Fruit fly (Drosophila melanogaster) whole organism, embryonic: ENCODE measurements around the gene Pxd.

Experiments
- Asciz ChIP-seq: fragments of 200-800 bp; sonication (Bioruptor generic); optimal IDR thresholded peaks from 2 replicates; lab custom pipeline; 2017; ENCODE audit warnings: missing biosample characterization, mild to moderate bottlenecking, missing genetic modification characterization, missing genetic modification reagents
- Awh ChIP-seq: fragments of 200-800 bp; sonication (Bioruptor generic); IDR thresholded peaks from 2 replicates; pipeline ENCODE4, ENCODE4 v1.3.6; 2022; ENCODE audit warnings: missing biosample characterization, missing genetic modification characterization
- BtbVII ChIP-seq: fragments of 200-800 bp; sonication (Bioruptor generic); optimal IDR thresholded peaks from 3 replicates; lab custom pipeline; 2017; ENCODE audit warnings: missing biosample characterization, mild to moderate bottlenecking, missing genetic modification characterization
- CG10321 ChIP-seq: fragments of 200-800 bp; sonication (Bioruptor generic); IDR thresholded peaks from 2 replicates; pipeline ENCODE4 v1.3.6; 2022; ENCODE audit warnings: missing biosample characterization, missing genetic modification characterization
- CG11093 ChIP-seq: fragments of 200-800 bp; sonication (Bioruptor generic); IDR thresholded peaks from 3 replicates; pipeline ENCODE4 v1.3.6; 2022; ENCODE audit warnings: missing biosample characterization, missing genetic modification characterization
- CG11398 ChIP-seq: fragments of 200-800 bp; sonication (Bioruptor generic); optimal IDR thresholded peaks from 2 replicates; lab custom pipeline; 2016; ENCODE audit warnings: missing biosample characterization, missing genetic modification characterization
- CG11695 ChIP-seq: fragments of 200-800 bp; sonication (Bioruptor generic); IDR thresholded peaks from 3 replicates; pipeline ENCODE4 v1.3.6; 2022; ENCODE audit warnings: missing biosample characterization, missing genetic modification characterization
- CG11696 ChIP-seq: fragments of 200-800 bp; sonication (Bioruptor generic); IDR thresholded peaks from 2 replicates; pipeline ENCODE4 v1.3.6; 2022; ENCODE audit warnings: missing biosample characterization, missing genetic modification characterization
- CG12104 ChIP-seq: fragments of 200-800 bp; sonication (Bioruptor generic); optimal IDR thresholded peaks from 3 replicates; lab custom pipeline; 2016; ENCODE audit warnings: missing biosample characterization, missing genetic modification characterization
- CG12769 ChIP-seq: fragments of 200-800 bp; sonication (Bioruptor generic); optimal IDR thresholded peaks from 2 replicates; lab custom pipeline; 2019; ENCODE audit warnings: missing biosample characterization, mild to moderate bottlenecking, missing genetic modification characterization, moderate library complexity
- CG13775 ChIP-seq: fragments of 200-800 bp; sonication (Bioruptor generic); optimal IDR thresholded peaks from 3 replicates; lab custom pipeline; 2017; ENCODE audit warnings: missing biosample characterization, mild to moderate bottlenecking, missing genetic modification characterization
- CG1603 ChIP-seq: fragments of 200-800 bp; sonication (Bioruptor generic); optimal IDR thresholded peaks from 2 replicates; lab custom pipeline; 2019; ENCODE audit warnings: missing biosample characterization, mild to moderate bottlenecking, missing genetic modification characterization, moderate library complexity
- CG16815 ChIP-seq: fragments of 200-800 bp; sonication (Bioruptor generic); optimal IDR thresholded peaks from 3 replicates; lab custom pipeline; 2017; ENCODE audit warnings: missing biosample characterization, mild to moderate bottlenecking, missing genetic modification characterization
- CG1832 ChIP-seq: fragments of 200-800 bp; sonication (Bioruptor generic); optimal IDR thresholded peaks from 2 replicates; lab custom pipeline; 2017; ENCODE audit warnings: missing biosample characterization, mild to moderate bottlenecking, missing genetic modification characterization, inconsistent platforms
- CG3407 ChIP-seq: fragments of 200-800 bp; sonication (Bioruptor generic); optimal IDR thresholded peaks from 2 replicates; lab custom pipeline; 2018; ENCODE audit warnings: missing biosample characterization, mild to moderate bottlenecking, missing genetic modification characterization
- CG6683 ChIP-seq: fragments of 200-800 bp; sonication (Bioruptor generic); optimal IDR thresholded peaks from 2 replicates; lab custom pipeline; 2017; ENCODE audit warnings: missing biosample characterization, mild to moderate bottlenecking, missing genetic modification characterization, missing genetic modification reagents
- CG6791 ChIP-seq: fragments of 200-800 bp; sonication (Bioruptor generic); IDR thresholded peaks from 3 replicates; pipeline ENCODE4 v1.3.6; 2022; ENCODE audit warnings: missing biosample characterization, missing genetic modification characterization; ENCODE audit not compliant: partially characterized antibody
- CG7839 ChIP-seq: fragments of 200-800 bp; sonication (Bioruptor generic); optimal IDR thresholded peaks from 3 replicates; lab custom pipeline; 2018; ENCODE audit warnings: missing biosample characterization, mild to moderate bottlenecking, missing genetic modification characterization, moderate library complexity
- D19B ChIP-seq: fragments of 200-800 bp; sonication (Bioruptor generic); optimal IDR thresholded peaks from 2 replicates; lab custom pipeline; 2017; ENCODE audit warnings: missing biosample characterization, mild to moderate bottlenecking, missing genetic modification characterization
- Doc3 ChIP-seq: fragments of 200-800 bp; sonication (Bioruptor generic); IDR thresholded peaks from 3 replicates; pipeline ENCODE4 v1.3.6; 2022; ENCODE audit warnings: missing biosample characterization, missing genetic modification characterization; ENCODE audit not compliant: partially characterized antibody
- HmgD ChIP-seq: fragments of 200-800 bp; sonication (Bioruptor generic); optimal IDR thresholded peaks from 3 replicates; lab custom pipeline; 2016; ENCODE audit warnings: missing biosample characterization, missing genetic modification characterization
- MBD-R2 ChIP-seq: fragments of 200-800 bp; sonication (Bioruptor generic); IDR thresholded peaks from 2 replicates; pipeline ENCODE4 v1.3.6; 2022; ENCODE audit warnings: missing biosample characterization, missing genetic modification characterization
- Max ChIP-seq: fragments of 200-800 bp; sonication (Bioruptor generic); optimal IDR thresholded peaks from 2 replicates; lab custom pipeline; 2016; ENCODE audit warnings: missing biosample characterization, mild to moderate bottlenecking, missing genetic modification characterization
- Myb ChIP-seq: fragments of 200-800 bp; sonication (Bioruptor generic); optimal IDR thresholded peaks from 2 replicates; lab custom pipeline; 2016; ENCODE audit warnings: missing biosample characterization, missing genetic modification characterization
- Nf-YB ChIP-seq: fragments of 200-800 bp; sonication (Bioruptor generic); optimal IDR thresholded peaks from 3 replicates; lab custom pipeline; 2019; ENCODE audit warnings: missing biosample characterization, mild to moderate bottlenecking, missing genetic modification characterization, moderate library complexity
- Sox102F ChIP-seq: fragments of 200-800 bp; sonication (Bioruptor generic); optimal IDR thresholded peaks from 2 replicates; lab custom pipeline; 2018; ENCODE audit warnings: missing biosample characterization, mild to moderate bottlenecking, missing genetic modification characterization, moderate library complexity
- Stat92E ChIP-seq, 3 experiments: fragments of >200 bp in 2 of 3; fragments of 200-800 bp in 1 of 3; sonication (Bioruptor generic) in 1 of 3; optimal IDR thresholded peaks; 2 replicates each; lab custom pipeline; 2017 to 2019; ENCODE audit warnings: missing biosample characterization in 3 of 3, missing genetic modification characterization in 3 of 3, mild to moderate bottlenecking in 1 of 3, moderate library complexity in 1 of 3
- bsh ChIP-seq, 2 experiments: fragments of 200-800 bp; sonication (Bioruptor generic); optimal IDR thresholded peaks; 2 replicates each; lab custom pipeline; 2017 to 2018; ENCODE audit warnings: mild to moderate bottlenecking in 2 of 2, missing biosample characterization in 2 of 2, missing genetic modification characterization in 2 of 2, moderate library complexity in 1 of 2
- croc ChIP-seq: fragments of 200-800 bp; sonication (Bioruptor generic); conservative IDR thresholded peaks from 3 replicates; pipeline ENCODE4 v1.3.6; 2022; ENCODE audit warnings: missing biosample characterization, missing genetic modification characterization
- cwo ChIP-seq: fragments of 200-800 bp; sonication (Bioruptor generic); optimal IDR thresholded peaks from 3 replicates; lab custom pipeline; 2017; ENCODE audit warnings: missing biosample characterization, missing genetic modification characterization, mild to moderate bottlenecking, moderate library complexity, missing genetic modification reagents
- fd3F ChIP-seq: fragments of 200-800 bp; sonication (Bioruptor generic); optimal IDR thresholded peaks from 2 replicates; lab custom pipeline; 2018; ENCODE audit warnings: missing biosample characterization, mild to moderate bottlenecking, missing genetic modification characterization, moderate library complexity
- fd64A ChIP-seq: fragments of 200-800 bp; sonication (Bioruptor generic); optimal IDR thresholded peaks from 3 replicates; lab custom pipeline; 2018; ENCODE audit warnings: missing biosample characterization, mild to moderate bottlenecking, missing genetic modification characterization
- grau ChIP-seq: fragments of 200-800 bp; optimal IDR thresholded peaks from 3 replicates; lab custom pipeline; 2019; ENCODE audit warnings: missing biosample characterization, mild to moderate bottlenecking, missing genetic modification characterization, moderate library complexity
- h ChIP-seq: fragments of >200 bp; optimal IDR thresholded peaks from 2 replicates; lab custom pipeline; 2017
- luna ChIP-seq: fragments of 200-800 bp; sonication (Bioruptor generic); optimal IDR thresholded peaks from 2 replicates; lab custom pipeline; 2016; ENCODE audit warnings: missing biosample characterization, missing genetic modification characterization
- nerfin-2 ChIP-seq: fragments of 200-800 bp; sonication (Bioruptor generic); IDR thresholded peaks from 2 replicates; pipeline ENCODE4 v1.3.6; 2022; ENCODE audit warnings: missing biosample characterization, missing genetic modification characterization; ENCODE audit not compliant: partially characterized antibody
- org-1 ChIP-seq: fragments of 200-800 bp; sonication (Bioruptor generic); optimal IDR thresholded peaks from 2 replicates; lab custom pipeline; 2017; ENCODE audit warnings: missing biosample characterization, missing genetic modification characterization
- p53 ChIP-seq: fragments of 200-800 bp; sonication (Bioruptor generic); optimal IDR thresholded peaks from 2 replicates; lab custom pipeline; 2016; ENCODE audit warnings: missing biosample characterization, missing genetic modification characterization
- pan ChIP-seq, 4 experiments: fragments of >200 bp in 3 of 4; fragments of 200-800 bp in 1 of 4; sonication (Bioruptor generic) in 1 of 4; optimal IDR thresholded peaks in 3 of 4; IDR thresholded peaks in 1 of 4; 2 replicates each; pipeline versions ENCODE4 v1.3.6 to Lab custom; 2017 to 2022; ENCODE audit warnings: missing biosample characterization in 2 of 4, missing genetic modification characterization in 2 of 4, mixed read lengths in 1 of 4
- phol ChIP-seq: fragments of 200-800 bp; sonication (Bioruptor generic); optimal IDR thresholded peaks from 3 replicates; lab custom pipeline; 2018; ENCODE audit warnings: missing biosample characterization, mild to moderate bottlenecking, missing genetic modification characterization, moderate library complexity
- run ChIP-seq: fragments of 200-800 bp; sonication (Bioruptor generic); optimal IDR thresholded peaks from 3 replicates; lab custom pipeline; 2018; ENCODE audit warnings: missing biosample characterization, mild to moderate bottlenecking, missing genetic modification characterization
- seq ChIP-seq: fragments of 200-800 bp; sonication (Bioruptor generic); IDR thresholded peaks from 2 replicates; pipeline ENCODE4 v1.3.6; 2022; ENCODE audit warnings: missing biosample characterization, missing genetic modification characterization
- shn ChIP-seq: fragments of 200-800 bp; sonication (Bioruptor generic); optimal IDR thresholded peaks from 3 replicates; lab custom pipeline; 2016; ENCODE audit warnings: missing biosample characterization, missing genetic modification characterization
- sna ChIP-seq: fragments of 200-800 bp; sonication (Bioruptor generic); IDR thresholded peaks from 2 replicates; pipeline ENCODE4 v1.3.6; 2022; ENCODE audit warnings: missing biosample characterization, missing genetic modification characterization; ENCODE audit not compliant: partially characterized antibody
- tap ChIP-seq: fragments of 200-800 bp; optimal IDR thresholded peaks from 3 replicates; lab custom pipeline; 2019; ENCODE audit warnings: missing biosample characterization, mild to moderate bottlenecking, missing genetic modification characterization, moderate library complexity
- tin ChIP-seq: fragments of 200-800 bp; sonication (Bioruptor generic); optimal IDR thresholded peaks from 3 replicates; lab custom pipeline; 2016; ENCODE audit warnings: missing biosample characterization, missing genetic modification characterization
- trem ChIP-seq: fragments of 200-800 bp; optimal IDR thresholded peaks from 3 replicates; lab custom pipeline; 2019; ENCODE audit warnings: missing biosample characterization, mild to moderate bottlenecking, missing genetic modification characterization, moderate library complexity
- usp ChIP-seq: fragments of >200 bp; optimal IDR thresholded peaks from 2 replicates; lab custom pipeline; 2017; ENCODE audit warnings: missing biosample characterization, missing genetic modification characterization
- vvl ChIP-seq: fragments of 200-800 bp; sonication (Bioruptor generic); IDR thresholded peaks from 2 replicates; pipeline ENCODE4 v1.3.6; 2022; ENCODE audit warnings: missing biosample characterization, missing genetic modification characterization
- wek ChIP-seq: fragments of 200-800 bp; sonication (Bioruptor generic); optimal IDR thresholded peaks from 3 replicates; lab custom pipeline; 2018; ENCODE audit warnings: missing biosample characterization, mild to moderate bottlenecking, missing genetic modification characterization, moderate library complexity
- yki ChIP-seq: fragments of >200 bp; optimal IDR thresholded peaks from 3 replicates; lab custom pipeline; 2018

Pxd gene

DNA sequence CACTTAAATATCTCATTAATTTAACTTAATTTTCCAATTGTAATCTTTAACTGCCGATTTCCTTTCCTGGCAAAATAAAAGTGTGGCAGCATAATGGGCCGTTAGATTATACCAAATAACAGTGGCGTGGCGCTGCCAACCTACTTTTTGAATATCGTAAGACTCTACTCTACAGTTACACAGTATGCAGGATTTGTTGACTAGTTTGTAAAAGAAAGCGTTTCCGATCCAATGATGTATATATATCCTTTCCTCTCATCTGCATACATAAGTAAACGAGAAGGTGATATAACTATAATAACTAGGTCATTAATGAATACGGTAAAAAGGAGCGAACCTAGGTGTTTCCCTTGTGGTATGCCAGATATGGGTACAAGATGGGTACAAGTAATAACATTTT is 22.6 kb upstream of the Pxd start, which contains the start of gene EMC2B (continued):
- no peak for TF ChIP-seq Max
- TF ChIP-seq fd3F, result no peak
- TF ChIP-seq pan (optimal IDR thresholded peaks at IDR 0.05; lab: Kevin White, UChicago), result no peak
- TF ChIP-seq pan (GFP tag; optimal IDR thresholded peaks at IDR 0.05 in 1 of 2, IDR thresholded peaks at IDR 0.05 in 1 of 2), result no peak
- TF ChIP-seq CG6791 (GFP tag; lab: Robert Waterston, UW), result no peak
- TF ChIP-seq HmgD (GFP tag; lab: Kevin White, UChicago), result no peak
- peak; percentile 99 for TF ChIP-seq trem (tag; lab: Kevin White, UChicago)
- TF ChIP-seq tin (GFP tag; lab: Kevin White, UChicago), result peak; percentile 23
- TF ChIP-seq Sox102F (GFP tag; lab: Kevin White, UChicago), result no peak
- no peak for TF ChIP-seq tap
- no peak for TF ChIP-seq CG12104
- TF ChIP-seq CG3407 (GFP tag; lab: Kevin White, UChicago), result no peak
- peak; percentile 59 for TF ChIP-seq CG7839 (tag; lab: Kevin White, UChicago)
- no peak for TF ChIP-seq CG6683 (GFP tag; lab: Kevin White, UChicago)
- TF ChIP-seq vvl, result no peak
- peak in 1 of 2 experiments; percentile 8 for TF ChIP-seq bsh (GFP tag; optimal IDR thresholded peaks at IDR 0.05; lab: Kevin White, UChicago)
- TF ChIP-seq yki (lab: Kevin White, UChicago), result no peak
- no peak for TF ChIP-seq CG11093 (GFP tag; lab: Robert Waterston, UW)
- TF ChIP-seq Nf-YB (GFP tag; lab: Kevin White, UChicago), result no peak
- no peak for TF ChIP-seq usp (GFP tag; lab: Kevin White, UChicago)
- TF ChIP-seq seq (GFP tag; lab: Robert Waterston, UW), result no peak
- no peak for TF ChIP-seq nerfin-2
- no peak for TF ChIP-seq MBD-R2 (GFP tag; lab: Robert Waterston, UW)
- peak; percentile 77 for TF ChIP-seq Myb
- TF ChIP-seq p53 (GFP tag; lab: Kevin White, UChicago), result no peak
- peak; percentile 34 for TF ChIP-seq grau (tag; lab: Kevin White, UChicago)
- no peak for TF ChIP-seq CG11696 (GFP tag; lab: Robert Waterston, UW)
- peak; percentile 37 for TF ChIP-seq CG13775 (GFP tag; lab: Kevin White, UChicago)
- no peak for TF ChIP-seq CG11398 (GFP tag; lab: Kevin White, UChicago)
- no peak for TF ChIP-seq CG1832 (GFP tag; lab: Kevin White, UChicago)
- no peak for TF ChIP-seq BtbVII
- TF ChIP-seq wek (GFP tag; lab: Kevin White, UChicago), result no peak
- no peak for TF ChIP-seq CG16815 (GFP tag; lab: Kevin White, UChicago)
- no peak for TF ChIP-seq Awh (GFP tag; lab: Robert Waterston, UW)
- TF ChIP-seq fd64A (GFP tag; lab: Kevin White, UChicago), result no peak
- no peak for TF ChIP-seq h (lab: Kevin White, UChicago)
- no peak for TF ChIP-seq CG10321 (GFP tag; lab: Robert Waterston, UW)
- no peak for TF ChIP-seq Stat92E (GFP tag; optimal IDR thresholded peaks at IDR 0.05; lab: Kevin White, UChicago)
- no peak for TF ChIP-seq Asciz (GFP tag; lab: Kevin White, UChicago)
- peak; percentile 37 for TF ChIP-seq CG12769 (tag; lab: Kevin White, UChicago)
- no peak for TF ChIP-seq org-1 (GFP tag; lab: Kevin White, UChicago)
- no peak for TF ChIP-seq cwo
- TF ChIP-seq Doc3, result no peak
- TF ChIP-seq CG1603 (tag; lab: Kevin White, UChicago), result peak; percentile 70
- TF ChIP-seq sna (GFP tag; lab: Robert Waterston, UW), result no peak
- no peak for TF ChIP-seq croc (GFP tag; lab: Robert Waterston, UW)
- peak; percentile 21 for TF ChIP-seq shn (GFP tag; lab: Kevin White, UChicago)
- no peak for TF ChIP-seq D19B
- TF ChIP-seq phol (tag; lab: Kevin White, UChicago), result peak; percentile 27
- no peak for TF ChIP-seq CG11695 (GFP tag; lab: Robert Waterston, UW)
- TF ChIP-seq run, result no peak
- no peak for TF ChIP-seq luna (GFP tag; lab: Kevin White, UChicago)
